Worm (Caenorhabditis elegans) whole organism, midembryonic: ENCODE results near the gene slfl-5.

ENCODE experiments used
- T22C8.4 ChIP-seq: fragments of 200-800 bp; sonication (Bioruptor generic); IDR thresholded peaks from 2 replicates; pipeline ENCODE4 v1.3.6; 2022; ENCODE audit warnings: missing genetic modification characterization, missing compliant biosample characterization
- cog-1 ChIP-seq: sonication (generic microtip); optimal IDR thresholded peaks from 2 replicates; lab custom pipeline; 2016; ENCODE audit warnings: missing genetic modification characterization, missing compliant biosample characterization
- flt-1 ChIP-seq: fragments of 200-800 bp; sonication (Bioruptor generic); IDR thresholded peaks from 2 replicates; pipeline ENCODE4 v1.3.6; 2022; ENCODE audit warnings: missing genetic modification characterization, missing compliant biosample characterization
- klf-2 ChIP-seq: fragments of 200-800 bp; sonication (Bioruptor generic); conservative IDR thresholded peaks from 2 replicates; pipeline ENCODE4 v1.3.6; 2022; ENCODE audit warnings: missing genetic modification reagents, missing genetic modification characterization, missing compliant biosample characterization
- med-1 ChIP-seq: sonication (generic microtip); optimal IDR thresholded peaks from 2 replicates; lab custom pipeline; 2017; ENCODE audit warnings: missing genetic modification characterization, mild to moderate bottlenecking, missing compliant biosample characterization, antibody characterized with exemption, missing genetic modification reagents; ENCODE audit not compliant: insufficient read depth
- ref-1 ChIP-seq: fragments of 200-800 bp; sonication (Bioruptor generic); conservative IDR thresholded peaks from 2 replicates; pipeline ENCODE4 v1.3.6; 2022; ENCODE audit warnings: missing genetic modification reagents, missing genetic modification characterization, missing compliant biosample characterization
- tab-1 ChIP-seq: fragments of 200-800 bp; sonication (Bioruptor generic); IDR thresholded peaks from 2 replicates; pipeline ENCODE4 v1.3.6; 2022; ENCODE audit warnings: missing genetic modification characterization, missing compliant biosample characterization
- ztf-23 ChIP-seq: fragments of 200-800 bp; sonication (Bioruptor generic); IDR thresholded peaks from 2 replicates; pipeline ENCODE4 v1.3.6; 2022; ENCODE audit warnings: missing genetic modification reagents, missing genetic modification characterization, missing compliant biosample characterization
- ztf-29 ChIP-seq: fragments of 200-800 bp; sonication (Bioruptor generic); IDR thresholded peaks from 2 replicates; pipeline ENCODE4 v1.3.6; 2022; ENCODE audit warnings: missing genetic modification reagents, missing genetic modification characterization, missing compliant biosample characterization

The slfl-5 gene

DNA sequence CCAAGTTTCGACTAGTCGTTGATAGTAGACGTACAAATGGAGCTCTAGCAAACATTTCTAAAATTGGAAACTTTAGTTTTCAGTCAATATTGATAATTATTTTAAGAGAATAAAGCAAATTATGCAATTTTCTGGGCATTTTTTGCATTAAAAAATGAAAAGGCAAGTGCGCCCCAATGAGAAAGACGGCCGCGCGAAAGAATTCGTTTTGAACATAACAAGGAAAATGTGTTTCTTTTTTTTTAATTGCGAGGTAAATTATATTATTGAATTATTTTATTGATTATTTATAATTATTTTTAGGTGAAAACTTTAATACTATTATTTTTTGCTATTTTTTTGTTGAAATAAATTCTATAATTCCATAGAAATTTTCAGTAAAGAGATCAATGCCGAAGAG, 26.7 kb upstream of the slfl-5 start, which contains the start of the genes tsfm-1 and capg-2:
Gene tsfm-1 (minus strand): TSS at position 57 of the 400 bp plus-strand sequence.
Gene capg-2 (plus strand): TSS at position 379 of the 400 bp plus-strand sequence.
- no peak for TF ChIP-seq cog-1 (tag; lab: Kevin White, UChicago)
- TF ChIP-seq flt-1 = no peak
- TF ChIP-seq T22C8.4 (GFP tag; lab: Robert Waterston, UW) = no peak
- no peak for TF ChIP-seq ztf-29 (GFP tag; lab: Robert Waterston, UW)
- TF ChIP-seq klf-2 (GFP tag; lab: Robert Waterston, UW) = no peak
- no peak for TF ChIP-seq ztf-23 (GFP tag; lab: Robert Waterston, UW)
- TF ChIP-seq med-1 (GFP tag; lab: Kevin White, UChicago) = no peak
- no peak for TF ChIP-seq ref-1 (GFP tag; lab: Robert Waterston, UW)
- TF ChIP-seq tab-1 (GFP tag; lab: Robert Waterston, UW) = no peak

DNA sequence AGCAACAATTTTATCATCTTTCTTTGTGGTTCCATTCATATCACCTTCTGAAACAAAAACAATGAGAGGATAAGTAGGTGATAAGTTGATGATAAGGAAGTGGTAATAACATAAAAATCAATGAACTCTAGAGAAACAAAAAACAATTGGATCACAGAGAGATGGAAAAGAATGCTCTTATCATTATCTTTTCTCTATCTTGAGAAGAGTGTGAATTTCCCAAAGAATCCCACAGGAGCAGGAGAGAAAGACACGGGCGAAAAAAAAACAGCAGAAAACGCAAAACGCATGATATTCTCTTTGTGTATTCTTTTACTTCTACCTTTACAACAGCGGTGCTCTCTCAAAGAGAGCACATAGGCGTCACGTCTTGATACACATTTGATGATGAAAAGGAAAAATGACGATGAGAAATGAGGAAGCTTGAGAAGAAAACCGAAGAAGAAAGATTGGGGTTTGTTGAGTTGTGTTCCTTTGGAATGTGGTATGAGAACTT, 24.5 kb upstream of the slfl-5 start, which contains the start of gene twk-24:
Gene twk-24 (minus strand): TSS at position 51 of the 496 bp plus-strand sequence.
- TF ChIP-seq tab-1 (GFP tag; lab: Robert Waterston, UW) (no peak), ztf-23 (GFP tag; lab: Robert Waterston, UW) (no peak), med-1 (GFP tag; lab: Kevin White, UChicago) (no peak), T22C8.4 (GFP tag; lab: Robert Waterston, UW) (no peak), ztf-29 (GFP tag; lab: Robert Waterston, UW) (no peak), ref-1 (GFP tag; lab: Robert Waterston, UW) (no peak), klf-2 (GFP tag; lab: Robert Waterston, UW) (no peak), flt-1 (no peak), cog-1 (tag; lab: Kevin White, UChicago) (no peak)

DNA sequence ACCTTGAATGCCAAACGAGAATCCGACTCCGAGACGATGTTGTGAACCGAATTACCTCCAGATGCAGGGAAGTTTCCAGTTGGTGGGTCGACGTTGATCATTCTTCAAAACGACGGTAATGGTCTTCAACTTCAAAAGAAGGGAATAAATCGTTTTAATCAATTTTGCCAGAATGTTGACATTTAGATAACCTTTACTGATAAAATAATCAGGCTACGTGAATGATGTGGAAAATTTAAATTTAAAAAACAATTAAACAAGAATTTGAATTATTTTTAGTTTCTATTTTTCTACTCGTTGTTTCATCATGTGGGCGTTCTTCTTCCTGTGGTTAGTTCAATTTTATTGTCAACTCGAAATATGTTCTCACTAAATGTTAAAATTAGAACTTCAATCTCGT, 18.9 kb upstream of the slfl-5 start, which contains the start of gene ssp-35:
Gene ssp-35 (minus strand): TSS at position 101 of the 400 bp plus-strand sequence.
- TF ChIP-seq med-1 (GFP tag; lab: Kevin White, UChicago) = no peak
- no peak for TF ChIP-seq ztf-29 (GFP tag; lab: Robert Waterston, UW)
- TF ChIP-seq cog-1 (tag; lab: Kevin White, UChicago) = no peak
- no peak for TF ChIP-seq ref-1 (GFP tag; lab: Robert Waterston, UW)
- TF ChIP-seq flt-1 = no peak
- TF ChIP-seq klf-2 (GFP tag; lab: Robert Waterston, UW) = no peak
- no peak for TF ChIP-seq T22C8.4 (GFP tag; lab: Robert Waterston, UW)

DNA sequence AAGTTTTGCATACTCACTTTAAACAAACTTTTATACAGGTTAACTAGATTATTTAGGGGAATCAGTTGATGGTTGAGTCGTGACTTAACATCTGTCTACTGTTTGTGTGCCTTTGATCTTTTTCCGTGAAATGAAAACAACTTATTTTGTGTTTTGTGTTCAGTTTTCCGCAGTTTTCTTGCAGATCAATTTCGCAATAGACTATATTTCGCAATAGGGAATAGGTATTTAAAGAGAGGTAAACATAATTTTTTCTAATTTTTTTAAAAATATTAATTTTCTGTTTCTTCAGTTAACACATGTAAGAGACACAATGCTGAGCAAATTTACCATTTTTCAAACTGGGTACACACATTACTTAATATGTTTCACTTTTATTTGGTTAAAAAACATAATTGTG, 16.5 kb upstream of the slfl-5 start, which contains the start of gene tbb-6:
Gene tbb-6 (plus strand): TSS at position 155 of the 400 bp plus-strand sequence.
- TF ChIP-seq cog-1 (tag; lab: Kevin White, UChicago) (no peak), klf-2 (GFP tag; lab: Robert Waterston, UW) (no peak), ref-1 (GFP tag; lab: Robert Waterston, UW) (no peak), T22C8.4 (GFP tag; lab: Robert Waterston, UW) (no peak), med-1 (GFP tag; lab: Kevin White, UChicago) (no peak), ztf-29 (GFP tag; lab: Robert Waterston, UW) (no peak), ztf-23 (GFP tag; lab: Robert Waterston, UW) (no peak), flt-1 (no peak), tab-1 (GFP tag; lab: Robert Waterston, UW) (no peak)

DNA sequence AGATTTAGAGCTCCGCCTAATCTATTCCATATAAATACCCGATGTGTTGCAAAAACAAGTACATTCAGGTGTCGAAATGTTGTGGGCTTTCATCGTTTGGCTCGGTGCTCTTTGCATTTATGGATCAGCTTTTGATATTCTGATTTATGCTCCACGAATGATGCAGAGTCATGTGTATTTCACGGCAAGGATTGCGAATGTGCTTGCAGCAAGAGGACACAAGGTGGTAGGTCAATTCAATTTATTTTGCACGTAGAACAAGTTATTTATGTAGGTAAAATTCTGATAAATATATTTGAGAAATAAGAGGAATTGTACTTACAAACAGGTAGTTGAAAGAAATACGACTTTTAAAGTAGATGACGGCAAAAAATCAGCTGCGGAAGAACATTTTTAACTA, 14.1 kb upstream of the slfl-5 start, which contains the start of gene ugt-56:
Gene ugt-56 (plus strand): TSS at position 61 of the 400 bp plus-strand sequence.
- TF ChIP-seq ztf-29 (GFP tag; lab: Robert Waterston, UW) (no peak), ztf-23 (GFP tag; lab: Robert Waterston, UW) (no peak), klf-2 (GFP tag; lab: Robert Waterston, UW) (no peak), med-1 (GFP tag; lab: Kevin White, UChicago) (no peak), ref-1 (GFP tag; lab: Robert Waterston, UW) (no peak), flt-1 (no peak), cog-1 (tag; lab: Kevin White, UChicago) (no peak), T22C8.4 (GFP tag; lab: Robert Waterston, UW) (no peak), tab-1 (GFP tag; lab: Robert Waterston, UW) (no peak)

DNA sequence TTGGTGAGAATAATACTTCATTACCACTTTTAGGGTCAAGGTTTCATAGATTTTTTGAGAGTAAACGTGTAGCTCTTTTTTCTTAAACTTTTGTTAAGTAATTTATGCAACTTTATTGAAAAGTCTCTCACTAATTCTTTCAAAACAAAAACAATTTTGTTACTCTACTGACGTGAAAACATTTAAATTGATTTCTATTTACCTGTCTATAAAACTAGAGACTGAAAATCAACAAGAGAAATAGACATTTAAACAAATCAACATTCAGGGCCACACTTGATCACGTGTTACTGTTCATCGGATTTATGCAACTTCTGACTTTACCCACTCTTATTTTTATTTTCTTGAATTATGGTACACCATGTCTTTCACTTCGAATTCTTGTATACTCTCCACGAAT, 11.6 kb upstream of the slfl-5 start, which contains the start of gene ugt-55:
Gene ugt-55 (plus strand): TSS at position 301 of the 400 bp plus-strand sequence.
- no peak for TF ChIP-seq cog-1 (tag; lab: Kevin White, UChicago)
- TF ChIP-seq ztf-23 (GFP tag; lab: Robert Waterston, UW) = no peak
- no peak for TF ChIP-seq klf-2 (GFP tag; lab: Robert Waterston, UW)
- TF ChIP-seq ztf-29 (GFP tag; lab: Robert Waterston, UW) = no peak
- TF ChIP-seq tab-1 (GFP tag; lab: Robert Waterston, UW) = no peak
- no peak for TF ChIP-seq med-1 (GFP tag; lab: Kevin White, UChicago)
- no peak for TF ChIP-seq ref-1 (GFP tag; lab: Robert Waterston, UW)
- TF ChIP-seq flt-1 = no peak
- no peak for TF ChIP-seq T22C8.4 (GFP tag; lab: Robert Waterston, UW)

DNA sequence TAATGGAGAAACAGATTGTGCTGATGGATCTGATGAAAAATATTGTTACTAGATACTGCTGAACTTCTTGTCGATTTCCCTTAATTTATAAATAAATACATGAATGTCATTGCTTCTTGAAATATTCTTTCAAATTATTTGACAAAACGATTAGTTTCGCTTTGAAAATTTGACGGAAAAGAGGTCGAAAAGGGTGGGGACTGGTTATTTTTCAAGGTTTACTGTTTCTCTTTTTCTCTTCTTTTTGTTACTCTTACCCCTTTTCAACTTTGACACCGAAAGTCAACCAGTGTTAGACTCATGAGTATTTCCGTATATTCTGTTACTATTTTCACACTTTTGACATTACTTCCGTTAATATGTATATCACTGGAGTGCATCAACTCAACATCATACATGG, 10.5 kb upstream of the slfl-5 start, which contains the start of gene T04H1.12:
Gene T04H1.12 (plus strand): TSS at position 301 of the 400 bp plus-strand sequence.
- TF ChIP-seq ztf-23 (GFP tag; lab: Robert Waterston, UW) = no peak
- no peak for TF ChIP-seq flt-1
- no peak for TF ChIP-seq med-1 (GFP tag; lab: Kevin White, UChicago)
- TF ChIP-seq T22C8.4 (GFP tag; lab: Robert Waterston, UW) = no peak
- TF ChIP-seq ztf-29 (GFP tag; lab: Robert Waterston, UW) = no peak
- no peak for TF ChIP-seq ref-1 (GFP tag; lab: Robert Waterston, UW)
- no peak for TF ChIP-seq klf-2 (GFP tag; lab: Robert Waterston, UW)
- TF ChIP-seq cog-1 (tag; lab: Kevin White, UChicago) = no peak
- no peak for TF ChIP-seq tab-1 (GFP tag; lab: Robert Waterston, UW)

DNA sequence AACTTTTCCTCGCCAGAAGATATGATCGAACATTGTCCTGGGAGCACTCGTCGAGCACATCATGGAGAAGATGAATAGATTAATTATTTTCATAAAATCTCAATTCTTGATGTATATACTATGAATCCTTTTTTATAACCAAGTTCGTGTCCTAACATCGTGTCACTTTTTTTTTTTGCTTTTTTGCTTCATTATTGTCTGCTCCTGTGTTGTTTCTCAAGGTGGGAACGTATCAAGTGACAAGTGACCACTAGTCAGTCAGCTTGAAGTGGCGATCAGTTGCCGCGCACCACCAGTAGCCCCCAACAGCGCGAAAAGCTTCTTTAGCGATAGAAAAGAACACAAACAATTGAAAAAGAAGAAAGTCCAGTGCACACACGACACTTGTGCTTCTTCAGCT, 7.4 kb upstream of the slfl-5 start, which contains the start of gene lrx-1:
Gene lrx-1 (plus strand): TSS at position 301 of the 400 bp plus-strand sequence.
- no peak for TF ChIP-seq cog-1 (tag; lab: Kevin White, UChicago)
- TF ChIP-seq flt-1 = no peak
- TF ChIP-seq klf-2 (GFP tag; lab: Robert Waterston, UW) = no peak
- TF ChIP-seq ztf-23 (GFP tag; lab: Robert Waterston, UW) = no peak
- TF ChIP-seq T22C8.4 (GFP tag; lab: Robert Waterston, UW) = no peak
- no peak for TF ChIP-seq med-1 (GFP tag; lab: Kevin White, UChicago)
- TF ChIP-seq ztf-29 (GFP tag; lab: Robert Waterston, UW) = no peak
- no peak for TF ChIP-seq tab-1 (GFP tag; lab: Robert Waterston, UW)
- TF ChIP-seq ref-1 (GFP tag; lab: Robert Waterston, UW) = no peak
